Fruit fly (Drosophila melanogaster) whole organism, prepupa: ENCODE results near the gene CG2839.

Source experiments
- CG10669 ChIP-seq: fragments of 200-800 bp; sonication (Bioruptor generic); optimal IDR thresholded peaks from 3 replicates; lab custom pipeline; 2018; ENCODE audit warnings: missing biosample characterization, mild to moderate bottlenecking, missing genetic modification characterization, moderate library complexity
- CG11294 ChIP-seq: fragments of 200-800 bp; sonication (Bioruptor generic); IDR thresholded peaks from 2 replicates; pipeline ENCODE4 v1.3.6; 2022; ENCODE audit warnings: missing biosample characterization, missing genetic modification characterization
- CG11762 ChIP-seq: fragments of 200-800 bp; sonication (Bioruptor generic); optimal IDR thresholded peaks from 3 replicates; lab custom pipeline; 2016; ENCODE audit warnings: missing biosample characterization, missing genetic modification characterization; ENCODE audit not compliant: insufficient read depth
- CG11902 ChIP-seq: fragments of 200-800 bp; sonication (Bioruptor generic); optimal IDR thresholded peaks from 3 replicates; lab custom pipeline; 2016; ENCODE audit warnings: missing biosample characterization, missing genetic modification characterization
- CG15336 ChIP-seq: fragments of 200-800 bp; sonication (Bioruptor generic); IDR thresholded peaks from 2 replicates; pipeline ENCODE4 v1.3.6; 2022; ENCODE audit warnings: missing biosample characterization, missing genetic modification characterization
- CG1621 ChIP-seq: fragments of 200-800 bp; sonication (Bioruptor generic); optimal IDR thresholded peaks from 3 replicates; lab custom pipeline; 2018; ENCODE audit warnings: missing biosample characterization, mild to moderate bottlenecking, missing genetic modification characterization
- CG16779 ChIP-seq: fragments of 200-800 bp; sonication (Bioruptor generic); optimal IDR thresholded peaks from 3 replicates; lab custom pipeline; 2017; ENCODE audit warnings: missing biosample characterization, mild to moderate bottlenecking, missing genetic modification characterization
- CG3032 ChIP-seq: fragments of 200-800 bp; optimal IDR thresholded peaks from 2 replicates; lab custom pipeline; 2019; ENCODE audit warnings: missing biosample characterization, mild to moderate bottlenecking, missing genetic modification characterization, moderate library complexity
- CG31627 ChIP-seq: fragments of 200-800 bp; sonication (Bioruptor generic); optimal IDR thresholded peaks from 3 replicates; lab custom pipeline; 2016; ENCODE audit warnings: missing biosample characterization, missing genetic modification characterization
- CG32006 ChIP-seq: fragments of 200-800 bp; sonication (Bioruptor generic); optimal IDR thresholded peaks from 3 replicates; lab custom pipeline; 2017; ENCODE audit warnings: missing biosample characterization, mild to moderate bottlenecking, missing genetic modification characterization
- CG34406 ChIP-seq: fragments of 200-800 bp; sonication (Bioruptor generic); optimal IDR thresholded peaks from 3 replicates; lab custom pipeline; 2016; ENCODE audit warnings: missing biosample characterization, missing genetic modification characterization
- CG6163 ChIP-seq: fragments of 200-800 bp; sonication (Bioruptor generic); IDR thresholded peaks from 3 replicates; pipeline ENCODE4 v1.3.6; 2022; ENCODE audit warnings: missing biosample characterization, missing genetic modification characterization
- CG6276 ChIP-seq: fragments of 200-800 bp; sonication (Bioruptor generic); optimal IDR thresholded peaks from 2 replicates; lab custom pipeline; 2017; ENCODE audit warnings: missing biosample characterization, mild to moderate bottlenecking, missing genetic modification characterization
- CG6792 ChIP-seq: fragments of 200-800 bp; sonication (Bioruptor generic); optimal IDR thresholded peaks from 3 replicates; lab custom pipeline; 2016; ENCODE audit warnings: missing biosample characterization, missing genetic modification characterization
- CG6854 ChIP-seq: fragments of 200-800 bp; sonication (Bioruptor generic); optimal IDR thresholded peaks from 2 replicates; lab custom pipeline; 2017; ENCODE audit warnings: missing biosample characterization, mild to moderate bottlenecking, missing genetic modification characterization
- CG8119 ChIP-seq: fragments of 200-800 bp; sonication (Bioruptor generic); IDR thresholded peaks from 3 replicates; pipeline ENCODE4 v1.3.6; 2022; ENCODE audit warnings: missing biosample characterization, missing genetic modification characterization
- CG8319 ChIP-seq: fragments of 200-800 bp; sonication (Bioruptor generic); optimal IDR thresholded peaks from 3 replicates; lab custom pipeline; 2016; ENCODE audit warnings: missing biosample characterization, missing genetic modification characterization
- CG8632 ChIP-seq: fragments of 200-800 bp; sonication (Bioruptor generic); optimal IDR thresholded peaks from 3 replicates; lab custom pipeline; 2016; ENCODE audit warnings: missing biosample characterization, missing genetic modification characterization
- CG9139 ChIP-seq: fragments of 200-800 bp; sonication (Bioruptor generic); optimal IDR thresholded peaks from 3 replicates; lab custom pipeline; 2017; ENCODE audit warnings: missing biosample characterization, mild to moderate bottlenecking, missing genetic modification characterization
- Eip78C ChIP-seq: fragments of 200-800 bp; sonication (Bioruptor generic); peaks from one replicate; lab custom pipeline; 2016; ENCODE audit warnings: missing biosample characterization, missing genetic modification characterization
- Ets21C ChIP-seq: fragments of 200-800 bp; sonication (Bioruptor generic); optimal IDR thresholded peaks from 3 replicates; lab custom pipeline; 2016; ENCODE audit warnings: missing biosample characterization, missing genetic modification characterization
- Gug ChIP-seq: fragments of 200-800 bp; sonication (Bioruptor generic); IDR thresholded peaks from 2 replicates; pipeline ENCODE4 v1.3.6; 2022; ENCODE audit warnings: missing biosample characterization, missing genetic modification characterization
- Hr4 ChIP-seq: fragments of 200-800 bp; sonication (Bioruptor generic); optimal IDR thresholded peaks from 3 replicates; lab custom pipeline; 2016; ENCODE audit warnings: missing biosample characterization, missing genetic modification characterization
- Lpt ChIP-seq: fragments of 200-800 bp; sonication (Bioruptor generic); optimal IDR thresholded peaks from 3 replicates; lab custom pipeline; 2016; ENCODE audit warnings: missing biosample characterization, missing genetic modification characterization
- Met ChIP-seq: fragments of 200-800 bp; sonication (Bioruptor generic); optimal IDR thresholded peaks from 3 replicates; lab custom pipeline; 2016; ENCODE audit warnings: missing biosample characterization, missing genetic modification characterization
- OdsH ChIP-seq: fragments of 200-800 bp; sonication (Bioruptor generic); optimal IDR thresholded peaks from 3 replicates; lab custom pipeline; 2016; ENCODE audit warnings: missing biosample characterization, missing genetic modification characterization
- Smox ChIP-seq: fragments of 200-800 bp; sonication (Bioruptor generic); optimal IDR thresholded peaks from 3 replicates; lab custom pipeline; 2016; ENCODE audit warnings: missing biosample characterization, missing genetic modification characterization
- Sox102F ChIP-seq: fragments of 200-800 bp; sonication (Bioruptor generic); optimal IDR thresholded peaks from 2 replicates; lab custom pipeline; 2016; ENCODE audit warnings: missing biosample characterization, mild to moderate bottlenecking, missing genetic modification characterization
- Sox15 ChIP-seq: fragments of 200-800 bp; sonication (Bioruptor generic); optimal IDR thresholded peaks from 3 replicates; lab custom pipeline; 2016; ENCODE audit warnings: missing biosample characterization, missing genetic modification characterization
- achi ChIP-seq: fragments of 200-800 bp; sonication (Bioruptor generic); optimal IDR thresholded peaks from 3 replicates; lab custom pipeline; 2016; ENCODE audit warnings: missing biosample characterization, missing genetic modification characterization
- cyc ChIP-seq: fragments of 200-800 bp; sonication (Bioruptor generic); optimal IDR thresholded peaks from 3 replicates; lab custom pipeline; 2016; ENCODE audit warnings: missing biosample characterization, missing genetic modification characterization
- dsx ChIP-seq: fragments of 200-800 bp; optimal IDR thresholded peaks from 3 replicates; lab custom pipeline; 2019; ENCODE audit warnings: missing biosample characterization, mild to moderate bottlenecking, missing genetic modification characterization, moderate library complexity; ENCODE audit not compliant: poor library complexity, severe bottlenecking
- eg ChIP-seq: fragments of 200-800 bp; sonication (Bioruptor generic); IDR thresholded peaks from 3 replicates; pipeline ENCODE4 v1.3.6; 2022; ENCODE audit warnings: missing biosample characterization, missing genetic modification characterization
- esn ChIP-seq: fragments of 200-800 bp; sonication (Bioruptor generic); optimal IDR thresholded peaks from 2 replicates; lab custom pipeline; 2016; ENCODE audit warnings: missing biosample characterization, mild to moderate bottlenecking, missing genetic modification characterization, moderate library complexity
- fd59A ChIP-seq: fragments of 200-800 bp; sonication (Bioruptor generic); optimal IDR thresholded peaks from 2 replicates; lab custom pipeline; 2017; ENCODE audit warnings: missing biosample characterization, mild to moderate bottlenecking, missing genetic modification characterization, missing genetic modification reagents
- fd85E ChIP-seq: fragments of 200-800 bp; sonication (Bioruptor generic); optimal IDR thresholded peaks from 3 replicates; lab custom pipeline; 2016; ENCODE audit warnings: missing biosample characterization, missing genetic modification characterization
- fkh ChIP-seq: fragments of 200-800 bp; sonication (Bioruptor generic); optimal IDR thresholded peaks from 3 replicates; lab custom pipeline; 2017; ENCODE audit warnings: missing biosample characterization, mild to moderate bottlenecking, missing genetic modification characterization, moderate library complexity
- lz ChIP-seq: fragments of 200-800 bp; sonication (Bioruptor generic); optimal IDR thresholded peaks from 3 replicates; lab custom pipeline; 2016; ENCODE audit warnings: missing biosample characterization, missing genetic modification characterization
- net ChIP-seq: fragments of 200-800 bp; sonication (Bioruptor generic); optimal IDR thresholded peaks from 3 replicates; lab custom pipeline; 2016; ENCODE audit warnings: missing biosample characterization, missing genetic modification characterization
- pdm3 ChIP-seq: fragments of 200-800 bp; sonication (Bioruptor generic); optimal IDR thresholded peaks from 3 replicates; lab custom pipeline; 2016; ENCODE audit warnings: missing biosample characterization, missing genetic modification characterization
- spab ChIP-seq: fragments of 200-800 bp; sonication (Bioruptor generic); optimal IDR thresholded peaks from 2 replicates; lab custom pipeline; 2017; ENCODE audit warnings: missing biosample characterization, mild to moderate bottlenecking, missing genetic modification characterization, missing genetic modification reagents
- ss ChIP-seq, 2 experiments: fragments of 200-800 bp; sonication (Bioruptor generic); optimal IDR thresholded peaks; 2 replicates in 1 of 2; 3 replicates in 1 of 2; lab custom pipeline; 2017 to 2018; ENCODE audit warnings: mild to moderate bottlenecking in 2 of 2, missing biosample characterization in 2 of 2, missing genetic modification characterization in 2 of 2, moderate library complexity in 1 of 2
- topi ChIP-seq: fragments of 200-800 bp; sonication (Bioruptor generic); optimal IDR thresholded peaks from 3 replicates; lab custom pipeline; 2016; ENCODE audit warnings: missing biosample characterization, missing genetic modification characterization
- vri ChIP-seq: fragments of 200-800 bp; sonication (Bioruptor generic); optimal IDR thresholded peaks from 3 replicates; lab custom pipeline; 2016; ENCODE audit warnings: missing biosample characterization, mild to moderate bottlenecking, missing genetic modification characterization

Gene CG2839

dm6 chr2L:623210-623873 lies 2.1 kb upstream of the CG2839 start (continued):
- TF ChIP-seq CG3032 (tag; lab: Kevin White, UChicago) (no peak), CG1621 (tag; lab: Kevin White, UChicago) (no peak), Eip78C (peak; percentile 85), achi (GFP tag; lab: Kevin White, UChicago) (peak; percentile 25), CG8632 (GFP tag; lab: Kevin White, UChicago) (no peak), Hr4 (GFP tag; lab: Kevin White, UChicago) (peak; percentile 28), CG6163 (GFP tag; lab: Robert Waterston, UW) (0 out of 3 replicates have a peak, but pooled peaks have one; percentile 39), CG16779 (no peak), vri (GFP tag; lab: Kevin White, UChicago) (peak; percentile 12), CG10669 (no peak), CG6854 (GFP tag; lab: Kevin White, UChicago) (no peak), lz (peak; percentile 46)

dm6 chr2L:624317-624716 lies 1.1 kb upstream of the CG2839 start, which contains the start of gene lectin-21Ca:
lectin-21Ca (plus strand) TSS chr2L:624617.
- no peak for TF ChIP-seq CG16779
- TF ChIP-seq CG8319 (GFP tag; lab: Kevin White, UChicago): no peak
- no peak for TF ChIP-seq CG11902 (GFP tag; lab: Kevin White, UChicago)
- TF ChIP-seq CG3032 (tag; lab: Kevin White, UChicago): no peak
- TF ChIP-seq fkh (GFP tag; lab: Kevin White, UChicago): no peak
- TF ChIP-seq Smox (GFP tag; lab: Kevin White, UChicago): no peak

- no peak for TF ChIP-seq dsx (GFP tag; lab: Kevin White, UChicago)
- TF ChIP-seq Hr4 (GFP tag; lab: Kevin White, UChicago): no peak
- no peak for TF ChIP-seq cyc (GFP tag; lab: Kevin White, UChicago)
- TF ChIP-seq OdsH (GFP tag; lab: Kevin White, UChicago): peak; percentile 20
- no peak for TF ChIP-seq CG11762
- TF ChIP-seq CG6276 (GFP tag; lab: Kevin White, UChicago): no peak
- peak; percentile 48 for TF ChIP-seq CG32006 (GFP tag; lab: Kevin White, UChicago)
- no peak for TF ChIP-seq fd59A (GFP tag; lab: Kevin White, UChicago)
- no peak for TF ChIP-seq CG10669
- TF ChIP-seq eg (GFP tag; lab: Robert Waterston, UW): peak; percentile 68; the same call in 2 of the 3 replicates
- no peak for TF ChIP-seq topi (GFP tag; lab: Kevin White, UChicago)
- TF ChIP-seq CG8119 (GFP tag; lab: Robert Waterston, UW): peak; percentile 32; the same call in 1 of the 3 replicates
- peak; percentile 46; the same call in 1 of the 2 replicates for TF ChIP-seq CG11294 (GFP tag; lab: Robert Waterston, UW)
- TF ChIP-seq achi (GFP tag; lab: Kevin White, UChicago): peak; percentile 13
- no peak for TF ChIP-seq CG6792 (GFP tag; lab: Kevin White, UChicago)
- TF ChIP-seq spab (GFP tag; lab: Kevin White, UChicago): no peak
- TF ChIP-seq CG9139 (GFP tag; lab: Kevin White, UChicago): no peak
- peak; percentile 4 for TF ChIP-seq net (GFP tag; lab: Kevin White, UChicago)
- TF ChIP-seq pdm3 (GFP tag; lab: Kevin White, UChicago): peak; percentile 1
- TF ChIP-seq CG6163 (GFP tag; lab: Robert Waterston, UW): 0 out of 3 replicates have a peak, but pooled peaks have one; percentile 26
- TF ChIP-seq CG15336 (GFP tag; lab: Robert Waterston, UW): peak; percentile 64
- peak; percentile 73 for TF ChIP-seq Eip78C
- TF ChIP-seq Ets21C: no peak
- TF ChIP-seq Sox102F: no peak
Observed at dm6 chr2L:630177-630576, 4.7 kb downstream of the CG2839 start.

dm6 chr2L:633192-633591 lies 7.7 kb downstream of the CG2839 start:
- TF ChIP-seq pdm3 (GFP tag; lab: Kevin White, UChicago): no peak
- peak; percentile 57 for TF ChIP-seq Met (GFP tag; lab: Kevin White, UChicago)
- no peak for TF ChIP-seq CG6854 (GFP tag; lab: Kevin White, UChicago)
- no peak for TF ChIP-seq Lpt
- TF ChIP-seq CG31627 (GFP tag; lab: Kevin White, UChicago): peak; percentile 28
- TF ChIP-seq Smox (GFP tag; lab: Kevin White, UChicago): peak; percentile 4
- no peak for TF ChIP-seq Gug (GFP tag; lab: Robert Waterston, UW)
- no peak for TF ChIP-seq CG6792 (GFP tag; lab: Kevin White, UChicago)
- no peak for TF ChIP-seq ss (GFP tag; optimal IDR thresholded peaks at IDR 0.05; lab: Kevin White, UChicago)
- peak; percentile 60 for TF ChIP-seq Sox102F
- TF ChIP-seq CG34406 (GFP tag; lab: Kevin White, UChicago): no peak
- peak; percentile 55 for TF ChIP-seq esn (GFP tag; lab: Kevin White, UChicago)
- no peak for TF ChIP-seq CG11294 (GFP tag; lab: Robert Waterston, UW)
- TF ChIP-seq fd85E (GFP tag; lab: Kevin White, UChicago): no peak
- no peak for TF ChIP-seq fkh (GFP tag; lab: Kevin White, UChicago)
- no peak for TF ChIP-seq Sox15 (GFP tag; lab: Kevin White, UChicago)
- TF ChIP-seq CG8319 (GFP tag; lab: Kevin White, UChicago): no peak
- no peak for TF ChIP-seq CG8119 (GFP tag; lab: Robert Waterston, UW)
- peak; percentile 25 for TF ChIP-seq lz
